Worm (Caenorhabditis elegans) whole organism, mixed stage, embryonic: ENCODE results near the gene Y66D12A.10.
A peak's percentile ranks its signal among the peaks of the same experiment; 100 is the strongest.

ENCODE experiments used
- M03D4.4 ChIP-seq: sonication (generic microtip); optimal IDR thresholded peaks from 2 replicates; lab custom pipeline; 2017; ENCODE audit warnings: mild to moderate bottlenecking, missing genetic modification characterization, missing compliant biosample characterization
- bed-3 ChIP-seq: fragments of 200-800 bp; sonication (Bioruptor generic); optimal IDR thresholded peaks from 3 replicates; lab custom pipeline; 2018; ENCODE audit warnings: mild to moderate bottlenecking, missing genetic modification characterization, moderate library complexity, missing compliant biosample characterization
- ceh-39 ChIP-seq: fragments of 150-350 bp; optimal IDR thresholded peaks from 2 replicates; lab custom pipeline; 2014; ENCODE audit warnings: missing biosample characterization, missing genetic modification characterization
- ceh-43 ChIP-seq: fragments of 200-800 bp; sonication (Bioruptor generic); optimal IDR thresholded peaks from 2 replicates; lab custom pipeline; 2018; ENCODE audit warnings: mild to moderate bottlenecking, missing genetic modification characterization, moderate library complexity, missing compliant biosample characterization
- ceh-83 ChIP-seq: fragments of 200-800 bp; sonication (Bioruptor generic); optimal IDR thresholded peaks from 2 replicates; lab custom pipeline; 2018; ENCODE audit warnings: mild to moderate bottlenecking, missing genetic modification characterization, missing compliant biosample characterization
- ces-1 ChIP-seq: fragments of 150-350 bp; optimal IDR thresholded peaks from 2 replicates; lab custom pipeline; 2014; ENCODE audit warnings: missing biosample characterization, missing genetic modification reagents, missing genetic modification characterization
- cnd-1 ChIP-seq: fragments of 200-800 bp; sonication (Bioruptor generic); optimal IDR thresholded peaks from 2 replicates; lab custom pipeline; 2018; ENCODE audit warnings: mild to moderate bottlenecking, missing genetic modification characterization, missing compliant biosample characterization
- elt-1 ChIP-seq: sonication (generic microtip); optimal IDR thresholded peaks from 2 replicates; lab custom pipeline; 2017; ENCODE audit warnings: missing genetic modification characterization, mild to moderate bottlenecking, missing compliant biosample characterization, antibody characterized with exemption, moderate library complexity, borderline replicate concordance; ENCODE audit not compliant: insufficient read depth
- elt-3 ChIP-seq: fragments of 150-350 bp; optimal IDR thresholded peaks from 2 replicates; lab custom pipeline; 2014; ENCODE audit warnings: missing biosample characterization, missing genetic modification characterization
- flh-1 ChIP-seq: fragments of 200-800 bp; sonication (Bioruptor generic); optimal IDR thresholded peaks from 2 replicates; lab custom pipeline; 2018; ENCODE audit warnings: mild to moderate bottlenecking, missing genetic modification characterization, moderate library complexity, missing compliant biosample characterization
- ham-2 ChIP-seq: fragments of 200-800 bp; sonication (Bioruptor generic); optimal IDR thresholded peaks from 2 replicates; lab custom pipeline; 2018; ENCODE audit warnings: mild to moderate bottlenecking, missing genetic modification characterization, missing compliant biosample characterization
- hlh-1 ChIP-seq: fragments of 150-350 bp; optimal IDR thresholded peaks from 2 replicates; lab custom pipeline; 2014; ENCODE audit warnings: missing biosample characterization, missing genetic modification reagents, missing genetic modification characterization
- lin-13 ChIP-seq: fragments of 150-350 bp; optimal IDR thresholded peaks from 2 replicates; lab custom pipeline; 2014; ENCODE audit warnings: missing biosample characterization, missing genetic modification characterization
- lin-32 ChIP-seq: fragments of 200-800 bp; sonication (Bioruptor generic); optimal IDR thresholded peaks from 2 replicates; lab custom pipeline; 2018; ENCODE audit warnings: mild to moderate bottlenecking, missing genetic modification characterization, missing compliant biosample characterization
- lsy-2 ChIP-seq: fragments of 150-350 bp; optimal IDR thresholded peaks from 2 replicates; lab custom pipeline; 2014; ENCODE audit warnings: missing biosample characterization, missing genetic modification characterization
- mab-5 ChIP-seq: fragments of 150-350 bp; optimal IDR thresholded peaks from 2 replicates; lab custom pipeline; 2014; ENCODE audit warnings: missing biosample characterization, missing genetic modification characterization
- mep-1 ChIP-seq: fragments of 150-350 bp; optimal IDR thresholded peaks from 2 replicates; lab custom pipeline; 2017; ENCODE audit warnings: missing biosample characterization, missing genetic modification reagents, missing genetic modification characterization, inconsistent platforms
- mls-2 ChIP-seq: sonication (generic microtip); optimal IDR thresholded peaks from 2 replicates; lab custom pipeline; 2016; ENCODE audit warnings: mild to moderate bottlenecking, missing genetic modification characterization, moderate library complexity, missing compliant biosample characterization
- nhr-12 ChIP-seq: fragments of 150-350 bp; optimal IDR thresholded peaks from 2 replicates; lab custom pipeline; 2014; ENCODE audit warnings: missing biosample characterization, missing genetic modification characterization
- nhr-2 ChIP-seq: fragments of 150-350 bp; optimal IDR thresholded peaks from 2 replicates; lab custom pipeline; 2014; ENCODE audit warnings: missing biosample characterization, missing genetic modification characterization
- nhr-237 ChIP-seq: fragments of 150-350 bp; optimal IDR thresholded peaks from 2 replicates; lab custom pipeline; 2014; ENCODE audit warnings: missing biosample characterization, missing genetic modification characterization
- nhr-28 ChIP-seq: fragments of 150-350 bp; optimal IDR thresholded peaks from 2 replicates; lab custom pipeline; 2014; ENCODE audit warnings: missing biosample characterization, missing genetic modification characterization
- nhr-76 ChIP-seq: sonication (generic microtip); optimal IDR thresholded peaks from 2 replicates; lab custom pipeline; 2017; ENCODE audit warnings: missing biosample characterization, missing genetic modification characterization
- pha-4 ChIP-seq: fragments of 150-350 bp; optimal IDR thresholded peaks from 2 replicates; lab custom pipeline; 2018; ENCODE audit warnings: missing biosample characterization, missing genetic modification reagents, missing genetic modification characterization
- sem-2 ChIP-seq: fragments of 200-800 bp; sonication (Bioruptor generic); optimal IDR thresholded peaks from 2 replicates; lab custom pipeline; 2018; ENCODE audit warnings: mild to moderate bottlenecking, missing genetic modification characterization, missing compliant biosample characterization
- sptf-1 ChIP-seq: sonication (generic microtip); optimal IDR thresholded peaks from 2 replicates; lab custom pipeline; 2017; ENCODE audit warnings: mild to moderate bottlenecking, missing genetic modification characterization, moderate library complexity, missing compliant biosample characterization
- tbx-8 ChIP-seq: fragments of 200-800 bp; sonication (Bioruptor generic); optimal IDR thresholded peaks from 2 replicates; lab custom pipeline; 2018; ENCODE audit warnings: mild to moderate bottlenecking, missing genetic modification characterization, moderate library complexity, missing compliant biosample characterization
- unc-120 ChIP-seq: sonication (generic microtip); optimal IDR thresholded peaks from 2 replicates; lab custom pipeline; 2017; ENCODE audit warnings: missing genetic modification characterization, missing compliant biosample characterization; ENCODE audit not compliant: poor library complexity, severe bottlenecking
- unc-39 ChIP-seq: fragments of 150-350 bp; optimal IDR thresholded peaks from 2 replicates; lab custom pipeline; 2014; ENCODE audit warnings: missing biosample characterization, missing genetic modification characterization
- unc-62 ChIP-seq: fragments of 150-350 bp; optimal IDR thresholded peaks from 2 replicates; lab custom pipeline; 2014; ENCODE audit warnings: missing biosample characterization, missing genetic modification reagents, missing genetic modification characterization
- zip-8 ChIP-seq: fragments of 150-350 bp; optimal IDR thresholded peaks from 2 replicates; lab custom pipeline; 2014; ENCODE audit warnings: missing biosample characterization, missing genetic modification characterization
- ztf-11 ChIP-seq: fragments of 150-350 bp; optimal IDR thresholded peaks from 2 replicates; lab custom pipeline; 2014; ENCODE audit warnings: missing biosample characterization, missing genetic modification characterization

Y66D12A.10 gene

ce11 chrIII:11573921-11574320, 8.2 kb downstream of the Y66D12A.10 start, which contains the start of gene Y66D12A.8:
Gene Y66D12A.8 (plus strand): TSS chrIII:11574221.
- TF ChIP-seq mep-1 (tag; lab: Kevin White, UChicago) (no peak), mls-2 (tag; lab: Kevin White, UChicago) (no peak), ceh-43 (GFP tag; lab: Kevin White, UChicago) (no peak), ces-1 (GFP tag; lab: Kevin White, UChicago) (no peak)

DNA sequence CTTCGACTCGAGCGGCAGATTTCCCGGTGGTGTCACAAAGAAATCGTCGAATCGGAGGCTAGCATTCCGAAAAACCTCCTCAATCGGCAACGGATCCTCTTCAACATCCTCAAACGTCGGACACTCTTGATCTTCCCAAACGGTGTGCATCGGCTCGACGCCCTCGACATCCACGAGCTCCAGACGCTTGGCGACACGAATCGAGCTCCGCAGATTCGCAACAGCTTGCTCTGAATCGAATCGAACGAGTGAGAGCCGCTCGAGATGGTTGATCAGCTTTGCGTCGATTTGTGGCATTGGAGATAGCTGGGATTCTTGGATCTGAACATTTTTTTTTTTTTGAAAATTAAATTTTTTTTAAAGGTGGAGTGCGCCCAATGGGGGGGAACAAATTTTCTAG, 13.7 kb downstream of the Y66D12A.10 start:
- TF ChIP-seq ztf-11 (tag; lab: Kevin White, UChicago), result no peak
- no peak for TF ChIP-seq nhr-2 (tag; lab: Kevin White, UChicago)
- TF ChIP-seq elt-1 (tag; lab: Kevin White, UChicago), result no peak
- no peak for TF ChIP-seq unc-39 (tag; lab: Kevin White, UChicago)
- TF ChIP-seq nhr-237, result no peak
- TF ChIP-seq flh-1, result no peak
- TF ChIP-seq cnd-1 (tag; lab: Kevin White, UChicago), result no peak
- TF ChIP-seq nhr-76 (tag; lab: Kevin White, UChicago), result no peak
- no peak for TF ChIP-seq ham-2 (GFP tag; lab: Kevin White, UChicago)
- no peak for TF ChIP-seq ces-1 (GFP tag; lab: Kevin White, UChicago)
- TF ChIP-seq unc-62 (GFP tag; lab: Kevin White, UChicago), result no peak
- TF ChIP-seq hlh-1, result no peak
- no peak for TF ChIP-seq bed-3 (GFP tag; lab: Kevin White, UChicago)
- TF ChIP-seq tbx-8 (GFP tag; lab: Kevin White, UChicago), result no peak
- no peak for TF ChIP-seq zip-8 (tag; lab: Kevin White, UChicago)

- TF ChIP-seq lsy-2 (tag; lab: Kevin White, UChicago) (no peak), zip-8 (tag; lab: Kevin White, UChicago) (no peak), unc-120 (peak; percentile 13)
These were observed 14.8 kb downstream of the Y66D12A.10 start, which contains the start of gene Y66D12A.7 for ce11 chrIII:11580428-11580885. Gene Y66D12A.7 (minus strand): TSS chrIII:11580478.

DNA sequence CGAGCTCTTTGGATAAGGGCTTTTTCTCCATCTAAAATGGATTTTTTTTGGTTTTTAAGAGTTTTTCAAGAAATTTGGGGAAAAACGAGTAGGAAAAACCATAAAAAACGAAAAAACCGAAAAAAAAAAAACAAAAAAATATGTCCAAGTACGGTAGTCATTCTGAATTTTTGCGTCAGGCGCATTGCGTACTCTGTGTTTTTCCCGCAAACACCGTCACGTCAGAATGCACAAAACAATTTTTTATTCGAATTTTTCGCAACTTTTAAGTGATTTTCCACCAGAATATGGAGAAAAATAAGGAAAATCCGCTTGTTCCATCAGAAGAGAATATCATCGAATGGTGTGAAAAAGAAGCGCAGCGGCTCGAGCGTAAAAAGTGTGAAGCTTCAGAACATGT, 15.7 kb downstream of the Y66D12A.10 start, which contains the start of the genes Y66D12A.6 and ceh-92:
TSS of gene Y66D12A.6 (minus strand) at position 31 of the 400 bp plus-strand sequence.
TSS of gene ceh-92 (plus strand) at position 229 of the 400 bp plus-strand sequence.
- TF ChIP-seq mls-2 (tag; lab: Kevin White, UChicago) (no peak), nhr-12 (tag; lab: Kevin White, UChicago) (no peak), ces-1 (GFP tag; lab: Kevin White, UChicago) (no peak), sptf-1 (tag; lab: Kevin White, UChicago) (no peak), mab-5 (no peak), lin-32 (GFP tag; lab: Kevin White, UChicago) (no peak), ham-2 (GFP tag; lab: Kevin White, UChicago) (no peak), bed-3 (GFP tag; lab: Kevin White, UChicago) (no peak), lsy-2 (tag; lab: Kevin White, UChicago) (no peak), unc-62 (GFP tag; lab: Kevin White, UChicago) (no peak), elt-3 (tag; lab: Kevin White, UChicago) (no peak), tbx-8 (GFP tag; lab: Kevin White, UChicago) (no peak), ceh-83 (GFP tag; lab: Kevin White, UChicago) (no peak), nhr-28 (tag; lab: Kevin White, UChicago) (no peak)

ce11 chrIII:11582569-11582968, 16.9 kb downstream of the Y66D12A.10 start:
- TF ChIP-seq cnd-1 (tag; lab: Kevin White, UChicago), result no peak
- no peak for TF ChIP-seq nhr-76 (tag; lab: Kevin White, UChicago)
- TF ChIP-seq tbx-8 (GFP tag; lab: Kevin White, UChicago), result no peak

DNA sequence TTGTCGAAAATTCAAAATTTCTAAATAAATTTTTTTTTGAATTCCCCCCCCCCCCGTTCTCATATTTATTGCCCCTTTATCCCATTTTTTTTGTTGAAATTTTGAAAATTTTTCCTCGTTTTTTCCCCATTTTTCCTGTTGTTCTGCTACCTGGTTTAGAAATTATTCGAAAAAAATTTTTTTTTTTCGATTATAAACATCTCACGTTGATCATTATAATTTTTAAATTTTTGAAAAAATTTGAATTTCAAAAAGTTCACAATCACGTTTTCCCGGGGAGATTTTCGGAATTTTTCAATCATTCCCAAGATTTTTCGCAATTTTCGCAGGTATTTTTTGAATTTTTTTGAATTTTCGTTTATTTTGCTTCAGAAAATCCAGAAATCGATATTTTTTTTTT, 23.2 kb downstream of the Y66D12A.10 start, which contains the start of gene Y66D12A.3:
TSS of gene Y66D12A.3 (plus strand) at position 301 of the 400 bp plus-strand sequence.
- TF ChIP-seq lin-13 (tag; lab: Kevin White, UChicago) (no peak), cnd-1 (tag; lab: Kevin White, UChicago) (no peak), ces-1 (GFP tag; lab: Kevin White, UChicago) (no peak), ceh-39 (tag; lab: Kevin White, UChicago) (no peak), hlh-1 (no peak), ceh-83 (GFP tag; lab: Kevin White, UChicago) (no peak), pha-4 (tag; lab: Kevin White, UChicago) (no peak), sem-2 (GFP tag; lab: Kevin White, UChicago) (no peak), ztf-11 (tag; lab: Kevin White, UChicago) (no peak), unc-62 (GFP tag; lab: Kevin White, UChicago) (no peak), nhr-12 (tag; lab: Kevin White, UChicago) (no peak), lsy-2 (tag; lab: Kevin White, UChicago) (no peak), elt-3 (tag; lab: Kevin White, UChicago) (no peak), mep-1 (tag; lab: Kevin White, UChicago) (no peak), bed-3 (GFP tag; lab: Kevin White, UChicago) (no peak), lin-32 (GFP tag; lab: Kevin White, UChicago) (no peak), M03D4.4 (no peak)
